Worm (Caenorhabditis elegans): ENCODE measurements around the gene fipr-29.

Gene fipr-29

DNA sequence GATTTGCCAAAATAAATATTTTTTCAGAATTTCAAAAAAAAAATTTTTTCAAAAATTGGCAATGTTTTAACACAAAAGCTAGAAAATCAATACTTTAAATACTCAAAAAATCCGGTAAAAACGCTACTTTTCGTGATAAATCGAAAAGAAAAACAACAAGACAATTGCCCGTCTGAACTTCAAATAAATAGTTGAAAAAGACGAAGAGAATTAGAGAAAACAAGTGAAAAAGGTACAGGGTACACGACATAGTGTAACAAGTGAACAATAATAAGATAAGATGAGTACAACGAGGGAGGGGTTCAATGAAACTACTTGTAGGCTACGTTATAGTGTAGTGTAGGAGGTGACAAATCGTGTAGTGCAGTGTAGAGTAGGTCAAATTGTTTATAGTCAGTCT is 44.4 kb upstream of the fipr-29 start (continued):
- TF ChIP-seq F16B12.6 (tag; optimal IDR thresholded peaks at IDR 0.05) (no peak), unc-98 (GFP tag; IDR thresholded peaks at IDR 0.05) (no peak), hlh-4 (tag; optimal IDR thresholded peaks at IDR 0.05) (no peak), nhr-237 (tag; optimal IDR thresholded peaks at IDR 0.05) (no peak), lin-14 (GFP tag; optimal IDR thresholded peaks at IDR 0.05) (peak; percentile 46), nhr-84 (tag; optimal IDR thresholded peaks at IDR 0.05) (no peak), sox-4 (tag; optimal IDR thresholded peaks at IDR 0.05) (no peak), nhr-12 (tag; optimal IDR thresholded peaks at IDR 0.05) (no peak), nhr-11 (tag; optimal IDR thresholded peaks at IDR 0.05) (peak; percentile 53), dpl-1 (GFP tag; optimal IDR thresholded peaks at IDR 0.05) (no peak), elt-2 (tag; optimal IDR thresholded peaks at IDR 0.05) (no peak), nhr-20 (tag; optimal IDR thresholded peaks at IDR 0.05) (no peak), lsy-2 (tag; optimal IDR thresholded peaks at IDR 0.05) (peak in 1 of 2 experiments; percentile 37), efl-3 (GFP tag; optimal IDR thresholded peaks at IDR 0.05) (no peak), nhr-47 (tag; optimal IDR thresholded peaks at IDR 0.05) (no peak), nhr-85 (tag) (peak; percentile 59), fkh-10 (GFP tag; optimal IDR thresholded peaks at IDR 0.05) (no peak), snpc-4 (tag; optimal IDR thresholded peaks at IDR 0.05) (no peak), tlp-1 (tag; optimal IDR thresholded peaks at IDR 0.05) (no peak), ztf-4 (tag; optimal IDR thresholded peaks at IDR 0.05) (no peak), lin-13 (GFP tag; optimal IDR thresholded peaks at IDR 0.05) (no peak), lin-35 (GFP tag; optimal IDR thresholded peaks at IDR 0.05) (peak in 1 of 2 experiments; percentile 2), ceh-88 (GFP tag; IDR thresholded peaks at IDR 0.05) (no peak), C04F5.9 (tag; optimal IDR thresholded peaks at IDR 0.05) (no peak), aly-2 (tag; optimal IDR thresholded peaks at IDR 0.05) (no peak), zag-1 (tag; optimal IDR thresholded peaks at IDR 0.05) (no peak), blmp-1 (tag; optimal IDR thresholded peaks at IDR 0.05) (peak; percentile 39), elt-3 (tag; optimal IDR thresholded peaks at IDR 0.05) (peak in 1 of 6 experiments; percentile 24), pqm-1 (tag; optimal IDR thresholded peaks at IDR 0.05) (no peak), swsn-7 (tag; optimal IDR thresholded peaks at IDR 0.05) (no peak), sptf-1 (tag; optimal IDR thresholded peaks at IDR 0.05) (no peak), ets-5 (GFP tag; IDR thresholded peaks at IDR 0.05) (no peak), egl-27 (tag; optimal IDR thresholded peaks at IDR 0.05) (no peak), nhr-90 (tag; optimal IDR thresholded peaks at IDR 0.05; ENCODE audit: poor library complexity) (no peak), mef-2 (tag; optimal IDR thresholded peaks at IDR 0.05) (no peak), irx-1 (tag; optimal IDR thresholded peaks at IDR 0.05) (no peak), mab-9 (GFP tag; IDR thresholded peaks at IDR 0.05) (no peak), aha-1 (tag; optimal IDR thresholded peaks at IDR 0.05) (no peak), mep-1 (tag; optimal IDR thresholded peaks at IDR 0.05) (no peak), ceh-63 (GFP tag; optimal IDR thresholded peaks at IDR 0.05) (no peak), fkh-8 (tag; optimal IDR thresholded peaks at IDR 0.05) (no peak), ceh-82 (tag; optimal IDR thresholded peaks at IDR 0.05) (no peak), hlh-17 (GFP tag; optimal IDR thresholded peaks at IDR 0.05; ENCODE audit: borderline replicate concordance) (no peak), sup-37 (GFP tag; optimal IDR thresholded peaks at IDR 0.05) (no peak), dsc-1 (tag; optimal IDR thresholded peaks at IDR 0.05) (no peak), ces-1 (GFP tag; optimal IDR thresholded peaks at IDR 0.05) (no peak)
